Fruit fly (Drosophila melanogaster): ENCODE measurements around the gene CG2614.

DNA sequence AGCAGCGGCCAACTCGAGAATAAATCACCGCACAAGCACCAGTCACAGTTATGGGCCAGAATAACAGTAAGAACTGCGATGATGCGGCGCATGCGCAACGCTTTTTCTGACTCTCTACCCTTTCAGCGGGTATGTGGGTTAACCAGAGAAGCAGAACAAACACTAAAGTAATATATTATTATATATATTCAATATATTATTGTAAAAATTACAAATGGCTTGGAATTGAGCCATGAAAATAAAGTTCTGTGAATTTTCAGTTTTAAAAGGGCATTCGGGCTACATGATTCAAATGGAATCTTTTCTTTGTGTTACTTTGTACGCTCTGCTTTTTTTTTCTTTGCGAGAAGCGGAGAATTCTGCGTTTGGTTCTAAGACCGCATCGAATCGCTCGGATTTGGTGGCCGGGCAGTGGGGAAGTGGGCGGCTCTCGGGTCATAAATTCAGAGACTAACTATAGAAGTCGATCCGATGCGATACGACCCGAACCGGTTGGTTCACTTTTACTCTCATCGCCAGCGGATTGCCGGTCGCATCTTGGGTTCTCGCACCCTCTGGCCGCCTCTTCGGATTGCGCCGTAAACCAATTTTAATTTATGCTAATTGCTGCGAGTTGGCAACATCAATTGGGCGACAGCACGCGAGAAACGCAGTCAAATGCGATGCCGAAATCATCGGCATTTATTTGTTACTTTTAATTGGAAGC is 44.5 kb downstream of the CG2614 start:
- TF ChIP-seq CTCF (optimal IDR thresholded peaks at IDR 0.05) (no peak), CG8478 (optimal IDR thresholded peaks at IDR 0.05) (no peak)

Measured in S2 (cell line).